Worm (Caenorhabditis elegans) whole organism, late embryonic: ENCODE data around the gene K06A4.7.

Experiments used
- C08G9.2 ChIP-seq: sonication (generic microtip); optimal IDR thresholded peaks from 2 replicates; lab custom pipeline; 2016; ENCODE audit warnings: mild to moderate bottlenecking, missing genetic modification characterization, moderate library complexity, missing compliant biosample characterization
- F13H6.1 ChIP-seq: sonication (generic microtip); optimal IDR thresholded peaks from 2 replicates; lab custom pipeline; 2016; ENCODE audit warnings: missing genetic modification characterization, missing compliant biosample characterization
- K09A11.1 ChIP-seq: sonication (generic microtip); optimal IDR thresholded peaks from 2 replicates; lab custom pipeline; 2017; ENCODE audit warnings: antibody characterized with exemption, mild to moderate bottlenecking, missing genetic modification characterization, missing compliant biosample characterization; ENCODE audit not compliant: insufficient read depth
- T23F11.4 ChIP-seq: fragments of 200-800 bp; sonication (Bioruptor generic); optimal IDR thresholded peaks from 2 replicates; lab custom pipeline; 2018; ENCODE audit warnings: mild to moderate bottlenecking, missing genetic modification characterization, missing compliant biosample characterization
- ahr-1 ChIP-seq: sonication (generic microtip); optimal IDR thresholded peaks from 2 replicates; lab custom pipeline; 2016; ENCODE audit warnings: missing genetic modification characterization, missing compliant biosample characterization
- ama-1 ChIP-seq: fragments of 150-350 bp; optimal IDR thresholded peaks from 2 replicates; lab custom pipeline; 2014
- ceh-18 ChIP-seq: sonication (generic microtip); optimal IDR thresholded peaks from 2 replicates; lab custom pipeline; 2016; ENCODE audit warnings: missing genetic modification characterization, missing compliant biosample characterization
- ceh-19 ChIP-seq: fragments of 200-800 bp; sonication (Bioruptor generic); optimal IDR thresholded peaks from 2 replicates; lab custom pipeline; 2018; ENCODE audit warnings: mild to moderate bottlenecking, missing genetic modification characterization, missing compliant biosample characterization
- ceh-24 ChIP-seq: sonication (generic microtip); optimal IDR thresholded peaks from 2 replicates; lab custom pipeline; 2016; ENCODE audit warnings: mild to moderate bottlenecking, missing genetic modification characterization, missing compliant biosample characterization
- ceh-30 ChIP-seq: fragments of 150-350 bp; optimal IDR thresholded peaks from 2 replicates; lab custom pipeline; 2014; ENCODE audit warnings: missing biosample characterization, missing genetic modification characterization
- ceh-45 ChIP-seq: fragments of 200-800 bp; sonication (Bioruptor generic); IDR thresholded peaks from 2 replicates; pipeline ENCODE4 v1.3.6; 2022; ENCODE audit warnings: missing genetic modification reagents, missing genetic modification characterization, missing compliant biosample characterization
- ceh-6 ChIP-seq: fragments of 200-800 bp; sonication (Bioruptor generic); optimal IDR thresholded peaks from 2 replicates; lab custom pipeline; 2018; ENCODE audit warnings: mild to moderate bottlenecking, missing genetic modification characterization, missing compliant biosample characterization
- ceh-9 ChIP-seq: sonication (generic microtip); optimal IDR thresholded peaks from 2 replicates; lab custom pipeline; 2016; ENCODE audit warnings: mild to moderate bottlenecking, missing genetic modification characterization, inconsistent platforms, missing compliant biosample characterization
- che-1 ChIP-seq: sonication (generic microtip); optimal IDR thresholded peaks from 2 replicates; lab custom pipeline; 2016; ENCODE audit warnings: mild to moderate bottlenecking, missing genetic modification characterization, missing compliant biosample characterization
- dmd-4 ChIP-seq: sonication (generic microtip); optimal IDR thresholded peaks from 2 replicates; lab custom pipeline; 2016; ENCODE audit warnings: borderline replicate concordance, missing genetic modification characterization, missing compliant biosample characterization
- elt-2 ChIP-seq: sonication (generic microtip); optimal IDR thresholded peaks from 2 replicates; lab custom pipeline; 2016; ENCODE audit warnings: missing genetic modification reagents, missing genetic modification characterization, missing compliant biosample characterization
- elt-4 ChIP-seq: sonication (generic microtip); optimal IDR thresholded peaks from 2 replicates; lab custom pipeline; 2016; ENCODE audit warnings: missing genetic modification characterization, missing compliant biosample characterization
- ets-4 ChIP-seq: sonication (generic microtip); optimal IDR thresholded peaks from 2 replicates; lab custom pipeline; 2016; ENCODE audit warnings: missing genetic modification characterization, missing compliant biosample characterization
- fax-1 ChIP-seq: sonication (generic microtip); optimal IDR thresholded peaks from 2 replicates; lab custom pipeline; 2016; ENCODE audit warnings: missing genotype, missing genetic modification characterization, missing compliant biosample characterization
- fkh-6 ChIP-seq: sonication (generic microtip); optimal IDR thresholded peaks from 2 replicates; lab custom pipeline; 2016; ENCODE audit warnings: missing genetic modification characterization, missing compliant biosample characterization
- gmeb-2 ChIP-seq: sonication (generic microtip); optimal IDR thresholded peaks from 2 replicates; lab custom pipeline; 2016; ENCODE audit warnings: missing genetic modification characterization, inconsistent platforms, missing compliant biosample characterization
- hlh-15 ChIP-seq: sonication (generic microtip); optimal IDR thresholded peaks from 2 replicates; lab custom pipeline; 2016; ENCODE audit warnings: missing genetic modification characterization, missing compliant biosample characterization
- hlh-6 ChIP-seq: sonication (generic microtip); optimal IDR thresholded peaks from 2 replicates; lab custom pipeline; 2016; ENCODE audit warnings: missing genotype, missing genetic modification characterization, missing compliant biosample characterization
- lin-11 ChIP-seq: fragments of 200-800 bp; sonication (Bioruptor generic); optimal IDR thresholded peaks from 2 replicates; lab custom pipeline; 2018; ENCODE audit warnings: mild to moderate bottlenecking, missing genetic modification characterization, missing compliant biosample characterization
- mec-3 ChIP-seq: sonication (generic microtip); optimal IDR thresholded peaks from 2 replicates; lab custom pipeline; 2016; ENCODE audit warnings: borderline replicate concordance, missing genetic modification characterization, missing compliant biosample characterization
- nhr-11 ChIP-seq: fragments of 150-350 bp; optimal IDR thresholded peaks from 2 replicates; lab custom pipeline; 2014; ENCODE audit warnings: missing biosample characterization, missing genetic modification characterization
- nhr-232 ChIP-seq: sonication (generic microtip); optimal IDR thresholded peaks from 2 replicates; lab custom pipeline; 2016; ENCODE audit warnings: missing genetic modification characterization, missing compliant biosample characterization
- odd-2 ChIP-seq: sonication (generic microtip); optimal IDR thresholded peaks from 2 replicates; lab custom pipeline; 2017; ENCODE audit warnings: antibody characterized with exemption, mild to moderate bottlenecking, missing genetic modification characterization, missing compliant biosample characterization
- pax-1 ChIP-seq: fragments of 150-350 bp; optimal IDR thresholded peaks from 2 replicates; lab custom pipeline; 2014; ENCODE audit warnings: missing biosample characterization, missing genetic modification characterization
- pqm-1 ChIP-seq: sonication (generic microtip); optimal IDR thresholded peaks from 2 replicates; lab custom pipeline; 2016; ENCODE audit warnings: missing genetic modification characterization, missing compliant biosample characterization
- ref-2 ChIP-seq: sonication (generic microtip); optimal IDR thresholded peaks from 2 replicates; lab custom pipeline; 2016; ENCODE audit warnings: missing genetic modification characterization, missing compliant biosample characterization
- rnt-1 ChIP-seq: sonication (generic microtip); optimal IDR thresholded peaks from 2 replicates; lab custom pipeline; 2016; ENCODE audit warnings: missing genetic modification characterization, missing compliant biosample characterization
- sox-2 ChIP-seq: fragments of 200-800 bp; sonication (Bioruptor generic); IDR thresholded peaks from 2 replicates; pipeline ENCODE4 v1.3.6; 2022; ENCODE audit warnings: missing genetic modification reagents, missing genetic modification characterization, missing compliant biosample characterization
- syd-9 ChIP-seq: sonication (generic microtip); optimal IDR thresholded peaks from 2 replicates; lab custom pipeline; 2016; ENCODE audit warnings: mild to moderate bottlenecking, missing genetic modification characterization, moderate library complexity, missing compliant biosample characterization
- tbx-2 ChIP-seq: sonication (generic microtip); optimal IDR thresholded peaks from 2 replicates; lab custom pipeline; 2016; ENCODE audit warnings: missing genetic modification characterization, missing compliant biosample characterization
- tbx-7 ChIP-seq: sonication (generic microtip); optimal IDR thresholded peaks from 2 replicates; lab custom pipeline; 2016; ENCODE audit warnings: missing genotype, missing genetic modification characterization, missing compliant biosample characterization
- ttx-3 ChIP-seq: sonication (generic microtip); optimal IDR thresholded peaks from 2 replicates; lab custom pipeline; 2016; ENCODE audit warnings: missing genetic modification reagents, missing genetic modification characterization, missing compliant biosample characterization
- unc-3 ChIP-seq, 2 experiments: fragments of 200-800 bp in 1 of 2; sonication (Bioruptor generic) in 1 of 2; sonication (generic microtip) in 1 of 2; conservative IDR thresholded peaks in 1 of 2; optimal IDR thresholded peaks in 1 of 2; 2 replicates each; pipeline versions ENCODE4 v1.3.6 to Lab custom; 2016 to 2022; ENCODE audit warnings: missing compliant biosample characterization in 2 of 2, missing genetic modification characterization in 2 of 2, missing genetic modification reagents in 1 of 2
- unc-55 ChIP-seq: sonication (generic microtip); optimal IDR thresholded peaks from 2 replicates; lab custom pipeline; 2017; ENCODE audit warnings: missing biosample characterization, missing genetic modification reagents, missing genetic modification characterization
- zip-5 ChIP-seq: sonication (generic microtip); optimal IDR thresholded peaks from 2 replicates; lab custom pipeline; 2016; ENCODE audit warnings: missing genetic modification characterization, missing compliant biosample characterization
- ztf-16 ChIP-seq: sonication (generic microtip); optimal IDR thresholded peaks from 2 replicates; lab custom pipeline; 2017; ENCODE audit warnings: missing genetic modification characterization, missing compliant biosample characterization

Gene K06A4.7

ce11 chrV:9500826-9501451, 9.6 kb upstream of the K06A4.7 start, which contains the start of gene swt-5:
Gene swt-5, plus strand, starts transcription at chrV:9501401.
- TF ChIP-seq ceh-19 (GFP tag; lab: Kevin White, UChicago) (no peak), pax-1 (tag; lab: Kevin White, UChicago) (no peak), che-1 (tag; lab: Kevin White, UChicago) (no peak), syd-9 (no peak), ceh-6 (GFP tag; lab: Kevin White, UChicago) (no peak), lin-11 (tag; lab: Kevin White, UChicago) (no peak), zip-5 (tag; lab: Kevin White, UChicago) (no peak), odd-2 (tag; lab: Kevin White, UChicago) (no peak), T23F11.4 (no peak)

ce11 chrV:9499295-9499694, 8.0 kb upstream of the K06A4.7 start:
- TF ChIP-seq ceh-30 (tag; lab: Kevin White, UChicago) (no peak), ref-2 (tag; lab: Kevin White, UChicago) (no peak), T23F11.4 (no peak), C08G9.2 (tag; lab: Kevin White, UChicago) (no peak), rnt-1 (tag; lab: Kevin White, UChicago) (no peak), pax-1 (tag; lab: Kevin White, UChicago) (no peak), mec-3 (tag; lab: Kevin White, UChicago) (no peak), ceh-24 (no peak), nhr-232 (tag; lab: Kevin White, UChicago) (no peak), elt-4 (tag; lab: Kevin White, UChicago) (no peak), lin-11 (tag; lab: Kevin White, UChicago) (no peak), nhr-11 (no peak), ceh-19 (GFP tag; lab: Kevin White, UChicago) (no peak), gmeb-2 (tag; lab: Kevin White, UChicago) (no peak), ztf-16 (tag; lab: Kevin White, UChicago) (no peak), unc-3 (GFP tag; conservative IDR thresholded peaks at IDR 0.05; lab: Robert Waterston, UW) (no peak), unc-3 (tag; optimal IDR thresholded peaks at IDR 0.05; lab: Kevin White, UChicago) (no peak), elt-2 (no peak), ceh-18 (tag; lab: Kevin White, UChicago) (no peak)

- TF ChIP-seq odd-2 (tag; lab: Kevin White, UChicago) (no peak), K09A11.1 (tag; lab: Kevin White, UChicago) (no peak), hlh-6 (tag; lab: Kevin White, UChicago) (no peak), pax-1 (tag; lab: Kevin White, UChicago) (no peak), fax-1 (tag; lab: Kevin White, UChicago) (no peak), ets-4 (tag; lab: Kevin White, UChicago) (no peak)
Measured at ce11 chrV:9496742-9497141, 5.5 kb upstream of the K06A4.7 start, which contains the start of gene gsnl-1. Gene gsnl-1, plus strand, starts transcription at chrV:9497042.

- TF ChIP-seq tbx-2 (tag; lab: Kevin White, UChicago) (no peak), odd-2 (tag; lab: Kevin White, UChicago) (no peak), rnt-1 (tag; lab: Kevin White, UChicago) (no peak), ahr-1 (no peak), ama-1 (lab: Kevin White, UChicago) (no peak), K09A11.1 (tag; lab: Kevin White, UChicago) (no peak), ttx-3 (no peak), ceh-18 (tag; lab: Kevin White, UChicago) (no peak)
Measured at ce11 chrV:9492460-9492859, 1.2 kb upstream of the K06A4.7 start.

ce11 chrV:9489411-9489810, 1.9 kb downstream of the K06A4.7 start, which contains the start of gene K06A4.10:
Gene K06A4.10, minus strand, starts transcription at chrV:9489800.
- TF ChIP-seq F13H6.1 (tag; lab: Kevin White, UChicago): no peak
- no peak for TF ChIP-seq T23F11.4
- no peak for TF ChIP-seq hlh-15 (tag; lab: Kevin White, UChicago)
- no peak for TF ChIP-seq ceh-9 (tag; lab: Kevin White, UChicago)
- TF ChIP-seq dmd-4 (tag; lab: Kevin White, UChicago): no peak
- no peak for TF ChIP-seq ceh-19 (GFP tag; lab: Kevin White, UChicago)
- no peak for TF ChIP-seq ceh-45 (GFP tag; lab: Robert Waterston, UW)
- no peak for TF ChIP-seq ceh-30 (tag; lab: Kevin White, UChicago)
- no peak for TF ChIP-seq fkh-6
- no peak for TF ChIP-seq tbx-7 (tag; lab: Kevin White, UChicago)
- no peak for TF ChIP-seq zip-5 (tag; lab: Kevin White, UChicago)
- no peak for TF ChIP-seq sox-2 (GFP tag; lab: Robert Waterston, UW)
- TF ChIP-seq pax-1 (tag; lab: Kevin White, UChicago): no peak
- no peak for TF ChIP-seq pqm-1 (tag; lab: Kevin White, UChicago)
- no peak for TF ChIP-seq hlh-6 (tag; lab: Kevin White, UChicago)
- TF ChIP-seq unc-55 (GFP tag; lab: Kevin White, UChicago): no peak
